Fruit fly (Drosophila melanogaster): Measurements from ENCODE around the gene Arts.

dm6 chr3L:16586989-16587388 is 15.7 kb upstream of the Arts start, which contains the start of the genes Syx8 and CG32163:
- no peak for TF ChIP-seq psq (optimal IDR thresholded peaks at IDR 0.05)
- no peak for TF ChIP-seq insv (optimal IDR thresholded peaks at IDR 0.05)
- no peak for TF ChIP-seq Sin3A (optimal IDR thresholded peaks at IDR 0.05)
- TF ChIP-seq ttk (optimal IDR thresholded peaks at IDR 0.05) = no peak

All from Kc167 (cell line).